Worm (Caenorhabditis elegans) whole organism, L2 larva: ENCODE data around the gene F17E9.4.
"Not testable (repeated sequence)": the region's sequence is repeated elsewhere in the genome, so short reads cannot be mapped to it uniquely, and the experiment has no call there.

ENCODE experiments used
- C34F6.9 ChIP-seq: fragments of 150-350 bp; optimal IDR thresholded peaks from 2 replicates; lab custom pipeline; 2014; ENCODE audit warnings: missing biosample characterization, missing genetic modification characterization
- R02D3.7 ChIP-seq: fragments of 150-350 bp; optimal IDR thresholded peaks from 2 replicates; lab custom pipeline; 2014; ENCODE audit warnings: missing biosample characterization, missing genetic modification characterization
- Y55F3AM.14 ChIP-seq: fragments of 200-800 bp; sonication (Bioruptor generic); optimal IDR thresholded peaks from 2 replicates; lab custom pipeline; 2018; ENCODE audit warnings: mild to moderate bottlenecking, missing genetic modification characterization, missing compliant biosample characterization
- ZK546.5 ChIP-seq: sonication (generic microtip); optimal IDR thresholded peaks from 2 replicates; lab custom pipeline; 2017; ENCODE audit warnings: missing biosample characterization, missing genetic modification characterization
- alr-1 ChIP-seq: fragments of 150-350 bp; optimal IDR thresholded peaks from 2 replicates; lab custom pipeline; 2014; ENCODE audit warnings: missing biosample characterization, missing genetic modification characterization
- aly-2 ChIP-seq: fragments of 150-350 bp; optimal IDR thresholded peaks from 2 replicates; lab custom pipeline; 2014; ENCODE audit warnings: missing biosample characterization, missing genetic modification characterization
- ama-1 ChIP-seq: fragments of 150-350 bp; optimal IDR thresholded peaks from 2 replicates; lab custom pipeline; 2018; ENCODE audit warnings: inconsistent platforms
- blmp-1 ChIP-seq: sonication (generic microtip); optimal IDR thresholded peaks from 2 replicates; lab custom pipeline; 2017; ENCODE audit warnings: missing genetic modification characterization, mild to moderate bottlenecking, missing compliant biosample characterization, antibody characterized with exemption, moderate library complexity; ENCODE audit not compliant: insufficient read depth
- crh-2 ChIP-seq: sonication (generic microtip); optimal IDR thresholded peaks from 2 replicates; lab custom pipeline; 2017; ENCODE audit warnings: missing biosample characterization, missing genetic modification characterization
- dmd-4 ChIP-seq: sonication (generic microtip); optimal IDR thresholded peaks from 2 replicates; lab custom pipeline; 2017; ENCODE audit warnings: missing biosample characterization, missing genetic modification characterization
- egl-27 ChIP-seq: sonication (generic microtip); optimal IDR thresholded peaks from 3 replicates; lab custom pipeline; 2017; ENCODE audit warnings: missing biosample characterization, missing genetic modification reagents, missing genetic modification characterization
- elt-1 ChIP-seq: fragments of 150-350 bp; optimal IDR thresholded peaks from 2 replicates; lab custom pipeline; 2014; ENCODE audit warnings: missing biosample characterization, missing genetic modification characterization
- elt-3 ChIP-seq: sonication (generic microtip); optimal IDR thresholded peaks from 2 replicates; lab custom pipeline; 2017; ENCODE audit warnings: missing biosample characterization, missing genetic modification characterization
- fos-1 ChIP-seq: fragments of 150-350 bp; optimal IDR thresholded peaks from 2 replicates; lab custom pipeline; 2014; ENCODE audit warnings: missing biosample characterization, missing genetic modification characterization
- lin-11 ChIP-seq: fragments of 150-350 bp; sonication (generic microtip); optimal IDR thresholded peaks from 2 replicates; lab custom pipeline; 2014; ENCODE audit warnings: missing biosample characterization, missing genetic modification characterization, inconsistent platforms, mixed read lengths
- lin-13 ChIP-seq: fragments of 150-350 bp; optimal IDR thresholded peaks from 2 replicates; lab custom pipeline; 2014; ENCODE audit warnings: missing biosample characterization, missing genetic modification reagents, missing genetic modification characterization
- lsy-2 ChIP-seq, 2 experiments: fragments of 150-350 bp in 1 of 2; sonication (generic microtip) in 1 of 2; optimal IDR thresholded peaks; 2 replicates each; lab custom pipeline; 2014 to 2017; ENCODE audit warnings: missing biosample characterization in 2 of 2, missing genetic modification characterization in 2 of 2
- mab-5 ChIP-seq: fragments of 150-350 bp; optimal IDR thresholded peaks from 2 replicates; lab custom pipeline; 2014; ENCODE audit warnings: missing biosample characterization, missing genetic modification characterization
- mbf-1 ChIP-seq: sonication (generic microtip); optimal IDR thresholded peaks from 2 replicates; lab custom pipeline; 2017; ENCODE audit warnings: missing biosample characterization, missing genetic modification characterization
- nhr-10 ChIP-seq: sonication (generic microtip); optimal IDR thresholded peaks from 2 replicates; lab custom pipeline; 2017; ENCODE audit warnings: missing biosample characterization, missing genetic modification characterization
- nhr-11 ChIP-seq: fragments of 150-350 bp; optimal IDR thresholded peaks from 2 replicates; lab custom pipeline; 2014; ENCODE audit warnings: missing biosample characterization, missing genetic modification characterization
- nhr-129 ChIP-seq: fragments of 150-350 bp; optimal IDR thresholded peaks from 2 replicates; lab custom pipeline; 2014; ENCODE audit warnings: missing biosample characterization, missing genetic modification characterization
- nhr-23 ChIP-seq: fragments of 150-350 bp; optimal IDR thresholded peaks from 2 replicates; lab custom pipeline; 2014; ENCODE audit warnings: missing biosample characterization, missing genetic modification reagents, missing genetic modification characterization
- nhr-25 ChIP-seq: fragments of 150-350 bp; sonication (generic microtip); optimal IDR thresholded peaks from 3 replicates; lab custom pipeline; 2014; ENCODE audit warnings: missing biosample characterization, missing genetic modification characterization
- sem-4 ChIP-seq: fragments of 150-350 bp; optimal IDR thresholded peaks from 2 replicates; lab custom pipeline; 2014; ENCODE audit warnings: missing biosample characterization, missing genetic modification reagents, missing genetic modification characterization
- sma-3 ChIP-seq: sonication (generic microtip); optimal IDR thresholded peaks from 2 replicates; lab custom pipeline; 2016; ENCODE audit warnings: missing genetic modification reagents, missing genetic modification characterization, missing compliant biosample characterization
- snpc-4 ChIP-seq: fragments of 150-350 bp; optimal IDR thresholded peaks from 2 replicates; lab custom pipeline; 2014; ENCODE audit warnings: missing biosample characterization, missing genetic modification characterization
- unc-55 ChIP-seq: fragments of 150-350 bp; sonication (generic microtip); optimal IDR thresholded peaks from 3 replicates; lab custom pipeline; 2014; ENCODE audit warnings: missing biosample characterization, missing genetic modification reagents, missing genetic modification characterization
- unc-62 ChIP-seq: fragments of 150-350 bp; optimal IDR thresholded peaks from 2 replicates; lab custom pipeline; 2014; ENCODE audit warnings: missing biosample characterization, missing genetic modification reagents, missing genetic modification characterization
- zag-1 ChIP-seq: fragments of 150-350 bp; optimal IDR thresholded peaks from 2 replicates; lab custom pipeline; 2014; ENCODE audit warnings: missing biosample characterization, missing genetic modification characterization
- ztf-1 ChIP-seq: fragments of 200-800 bp; sonication (Bioruptor generic); conservative IDR thresholded peaks from 2 replicates; pipeline ENCODE4 v1.3.6; 2022; ENCODE audit warnings: missing genetic modification characterization, missing compliant biosample characterization
- ztf-11 ChIP-seq: sonication (generic microtip); optimal IDR thresholded peaks from 2 replicates; lab custom pipeline; 2017; ENCODE audit warnings: missing biosample characterization, missing genetic modification characterization
- ztf-4 ChIP-seq: fragments of 150-350 bp; optimal IDR thresholded peaks from 2 replicates; lab custom pipeline; 2014; ENCODE audit warnings: missing biosample characterization, missing genetic modification characterization

F17E9.4 gene

ce11 chrIV:8345518-8345917 lies 2.7 kb upstream of the F17E9.4 start, which contains the start of gene F17E9.5:
TSS of gene F17E9.5 (plus strand) at chrIV:8345818.
- TF ChIP-seq sem-4 (tag; lab: Kevin White, UChicago) (no peak), unc-62 (GFP tag; lab: Kevin White, UChicago) (no peak), dmd-4 (tag; lab: Kevin White, UChicago) (no peak)
- TF ChIP-seq, all 48 proteins: peak for 0

- TF ChIP-seq snpc-4 (tag; lab: Kevin White, UChicago), result no peak
- no peak for TF ChIP-seq egl-27
- TF ChIP-seq nhr-129 (tag; lab: Kevin White, UChicago), result no peak
- TF ChIP-seq zag-1, result no peak
- no peak for TF ChIP-seq C34F6.9 (tag; lab: Kevin White, UChicago)
- TF ChIP-seq elt-3 (tag; lab: Kevin White, UChicago), result no peak
- no peak for TF ChIP-seq nhr-11 (tag; lab: Kevin White, UChicago)
- TF ChIP-seq sma-3, result no peak
- no peak for TF ChIP-seq lin-11 (tag; lab: Kevin White, UChicago)
- no peak for TF ChIP-seq crh-2 (tag; lab: Kevin White, UChicago)
- TF ChIP-seq Y55F3AM.14 (GFP tag; lab: Kevin White, UChicago), result no peak
- no peak for TF ChIP-seq ZK546.5 (tag; lab: Kevin White, UChicago)
- no peak for TF ChIP-seq R02D3.7 (tag; lab: Kevin White, UChicago)
- no peak for TF ChIP-seq nhr-23 (tag; lab: Kevin White, UChicago)
Measured at ce11 chrIV:8347051-8347450, 1.1 kb upstream of the F17E9.4 start, which contains the start of the genes F17E9.18 and F17E9.15. TSS of gene F17E9.18 (minus strand) at chrIV:8347151. TSS of gene F17E9.15 (plus strand) at chrIV:8347418.

- TF ChIP-seq elt-3 (tag; lab: Kevin White, UChicago); ztf-1; sma-3: not testable (repeated sequence)
- TF ChIP-seq, all 48 proteins: peak for 0; not testable (repeated sequence) for 48
Measured at ce11 chrIV:8352036-8352435, 3.9 kb downstream of the F17E9.4 start, which contains the start of gene F17E9.16. TSS of gene F17E9.16 (plus strand) at chrIV:8352336.

DNA sequence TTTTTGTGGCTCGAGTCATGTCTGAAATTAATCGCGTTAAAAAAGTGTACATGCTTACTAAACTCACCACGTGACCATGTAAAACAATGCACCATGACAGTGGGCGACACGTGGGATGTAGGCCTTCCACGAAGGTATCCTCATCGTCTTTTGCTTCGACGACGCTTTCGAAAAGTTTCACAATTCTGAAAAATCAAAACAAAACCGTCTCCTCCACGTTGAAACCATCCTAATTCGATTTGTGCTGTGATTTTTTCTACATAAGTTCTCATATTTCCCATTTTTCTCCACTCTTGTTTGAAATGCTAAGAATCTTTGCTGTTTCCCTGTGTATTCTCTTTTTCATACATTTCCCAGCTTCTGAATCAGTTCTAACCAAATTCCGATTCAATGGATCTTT lies 6.4 kb downstream of the F17E9.4 start, which contains the start of gene F17E9.3:
Gene F17E9.3 (plus strand): TSS at position 301 of the 400 bp plus-strand sequence.
- TF ChIP-seq zag-1 (no peak), ztf-4 (tag; lab: Kevin White, UChicago) (no peak), unc-55 (GFP tag; lab: Kevin White, UChicago) (no peak), lin-13 (GFP tag; lab: Kevin White, UChicago) (no peak), alr-1 (tag; lab: Kevin White, UChicago) (no peak), aly-2 (no peak), C34F6.9 (tag; lab: Kevin White, UChicago) (no peak), mab-5 (tag; lab: Kevin White, UChicago) (no peak), blmp-1 (tag; lab: Kevin White, UChicago) (no peak), fos-1 (tag; lab: Kevin White, UChicago) (no peak), nhr-11 (tag; lab: Kevin White, UChicago) (no peak), snpc-4 (tag; lab: Kevin White, UChicago) (no peak), ztf-1 (no peak), unc-62 (GFP tag; lab: Kevin White, UChicago) (no peak), mbf-1 (tag; lab: Kevin White, UChicago) (no peak), lin-11 (tag; lab: Kevin White, UChicago) (no peak), nhr-10 (tag; lab: Kevin White, UChicago) (no peak), ama-1 (lab: Kevin White, UChicago) (no peak)
- TF ChIP-seq, all 48 proteins: peak for 0

DNA sequence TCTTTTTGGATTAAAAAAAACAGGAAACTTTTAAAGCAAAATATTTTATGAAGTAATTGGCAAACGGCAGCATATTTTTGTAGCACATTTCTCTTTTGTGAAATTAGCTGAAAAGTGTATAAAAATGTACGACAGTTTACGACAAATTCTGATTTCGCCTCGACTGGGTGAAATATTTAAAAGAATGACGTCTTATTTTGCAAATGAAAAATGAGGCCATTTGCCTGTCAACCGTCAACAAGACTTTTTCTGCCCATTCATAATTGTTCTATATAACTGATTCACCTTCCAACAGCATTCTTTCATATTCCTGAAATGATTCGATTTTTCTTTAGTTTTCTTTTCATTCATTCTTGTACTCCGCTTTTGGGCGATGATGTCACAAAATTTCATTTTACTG lies 7.4 kb downstream of the F17E9.4 start, which contains the start of the genes F17E9.2 and col-116:
Gene F17E9.2 (plus strand): TSS at position 301 of the 400 bp plus-strand sequence.
Gene col-116 (plus strand): TSS at position 315 of the 400 bp plus-strand sequence.
- TF ChIP-seq unc-55 (GFP tag; lab: Kevin White, UChicago), result no peak
- no peak for TF ChIP-seq elt-1
- TF ChIP-seq fos-1 (tag; lab: Kevin White, UChicago), result no peak
- TF ChIP-seq nhr-25 (tag; lab: Kevin White, UChicago), result no peak
- TF ChIP-seq lsy-2 (tag; optimal IDR thresholded peaks at IDR 0.05; lab: Kevin White, UChicago), result no peak
- no peak for TF ChIP-seq mab-5 (tag; lab: Kevin White, UChicago)
- no peak for TF ChIP-seq ztf-11
- TF ChIP-seq aly-2, result no peak
